Worm (Caenorhabditis elegans): ENCODE data around the gene H13N06.7.

Gene H13N06.7

DNA sequence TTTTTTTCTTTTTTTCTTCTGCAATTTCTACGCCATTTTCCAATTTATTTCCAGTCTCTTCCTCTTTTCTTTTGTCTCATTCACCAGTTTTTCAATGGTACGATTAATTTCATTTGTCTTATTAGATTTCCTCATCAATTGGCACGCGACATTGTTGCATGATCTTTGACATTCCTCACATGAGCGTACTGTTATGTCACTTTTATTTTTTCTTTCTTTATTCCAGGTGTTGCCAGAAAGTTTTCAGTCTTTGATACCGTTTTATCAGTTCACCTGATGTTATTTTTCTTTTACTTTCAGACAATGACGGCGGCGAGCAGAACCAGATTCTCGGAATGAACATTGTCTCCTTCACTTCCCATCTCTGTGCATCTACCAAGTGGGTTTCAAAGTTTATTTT, 34.4 kb downstream of the H13N06.7 start, which contains the start of the genes olrn-1 and C02C6.14:
olrn-1 (plus strand) TSS at position 301 of the 400 bp plus-strand sequence.
C02C6.14 (plus strand) TSS at position 304 of the 400 bp plus-strand sequence.
- TF ChIP-seq tbx-11 (GFP tag; IDR thresholded peaks at IDR 0.05) (no peak), hnd-1 (tag; optimal IDR thresholded peaks at IDR 0.05) (no peak), tra-4 (tag; optimal IDR thresholded peaks at IDR 0.05) (no peak), ama-1 (optimal IDR thresholded peaks at IDR 0.05) (no peak), scrt-1 (GFP tag; IDR thresholded peaks at IDR 0.05) (no peak), tbx-37 (GFP tag; conservative IDR thresholded peaks at IDR 0.05) (no peak), sea-1 (GFP tag; conservative IDR thresholded peaks at IDR 0.05) (no peak), hmg-4 (GFP tag; optimal IDR thresholded peaks at IDR 0.05) (no peak), flt-1 (GFP tag; IDR thresholded peaks at IDR 0.05) (no peak), ceh-13 (GFP tag; optimal IDR thresholded peaks at IDR 0.05) (no peak), pes-1 (GFP tag; IDR thresholded peaks at IDR 0.05) (no peak), aly-1 (tag; optimal IDR thresholded peaks at IDR 0.05) (no peak), ceh-36 (tag; optimal IDR thresholded peaks at IDR 0.05) (no peak), hmbx-1 (tag; optimal IDR thresholded peaks at IDR 0.05) (no peak)

DNA sequence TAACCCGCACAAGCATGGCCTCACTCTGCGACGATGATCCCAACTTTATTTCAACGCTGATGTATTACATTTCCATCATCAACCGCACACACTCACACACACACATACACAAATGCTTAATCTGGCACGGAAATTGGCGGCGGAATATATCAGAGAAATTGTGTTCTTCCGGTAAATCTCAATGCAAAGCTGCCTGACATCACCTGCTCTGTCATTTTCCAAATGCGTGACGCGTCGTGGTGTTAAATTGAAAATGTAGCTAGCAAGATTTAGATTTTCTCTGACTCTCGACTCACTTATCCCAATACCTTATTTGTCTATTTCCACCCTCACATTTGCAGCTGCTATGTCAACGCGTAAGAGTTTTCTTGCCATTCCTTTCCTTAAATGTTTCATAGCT, 36.4 kb downstream of the H13N06.7 start:
- TF ChIP-seq ceh-36 (tag; optimal IDR thresholded peaks at IDR 0.05) (no peak), tra-4 (tag; optimal IDR thresholded peaks at IDR 0.05) (no peak), tbx-11 (GFP tag; IDR thresholded peaks at IDR 0.05) (no peak), F13C5.2 (tag; optimal IDR thresholded peaks at IDR 0.05) (no peak), B0310.2 (tag; optimal IDR thresholded peaks at IDR 0.05) (no peak), sea-1 (GFP tag; conservative IDR thresholded peaks at IDR 0.05) (no peak), tbx-37 (GFP tag; conservative IDR thresholded peaks at IDR 0.05) (no peak), ets-7 (tag; optimal IDR thresholded peaks at IDR 0.05) (no peak), pes-1 (GFP tag; IDR thresholded peaks at IDR 0.05) (no peak), hmg-4 (GFP tag; optimal IDR thresholded peaks at IDR 0.05) (no peak), hnd-1 (tag; optimal IDR thresholded peaks at IDR 0.05) (no peak), ama-1 (optimal IDR thresholded peaks at IDR 0.05) (no peak), flt-1 (GFP tag; IDR thresholded peaks at IDR 0.05) (no peak), scrt-1 (GFP tag; IDR thresholded peaks at IDR 0.05) (no peak), ceh-13 (GFP tag; optimal IDR thresholded peaks at IDR 0.05) (no peak), hmbx-1 (tag; optimal IDR thresholded peaks at IDR 0.05) (no peak), aly-1 (tag; optimal IDR thresholded peaks at IDR 0.05) (no peak)

DNA sequence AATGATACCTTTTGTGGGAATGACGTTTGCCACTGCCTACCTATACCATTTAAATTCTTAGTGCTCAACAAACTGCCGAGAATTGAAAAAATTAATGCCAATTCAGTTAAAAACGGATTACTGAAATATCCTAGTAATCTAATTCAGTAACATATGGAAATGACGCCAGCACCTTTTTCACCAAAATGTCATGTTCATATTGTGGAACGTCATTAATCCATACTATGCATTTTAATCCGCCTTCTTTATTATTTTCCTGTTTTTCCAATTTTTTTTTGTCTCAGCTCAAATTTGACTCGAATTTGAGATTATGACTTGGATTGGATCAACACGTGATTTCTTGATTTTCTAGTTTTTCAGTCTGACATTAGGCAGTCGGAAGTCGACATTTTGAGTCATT, 38.5 kb downstream of the H13N06.7 start:
- TF ChIP-seq tbx-37 (GFP tag; conservative IDR thresholded peaks at IDR 0.05): no peak
- no peak for TF ChIP-seq aly-1 (tag; optimal IDR thresholded peaks at IDR 0.05)
- peak; percentile 10 for TF ChIP-seq ceh-36 (tag; optimal IDR thresholded peaks at IDR 0.05)

DNA sequence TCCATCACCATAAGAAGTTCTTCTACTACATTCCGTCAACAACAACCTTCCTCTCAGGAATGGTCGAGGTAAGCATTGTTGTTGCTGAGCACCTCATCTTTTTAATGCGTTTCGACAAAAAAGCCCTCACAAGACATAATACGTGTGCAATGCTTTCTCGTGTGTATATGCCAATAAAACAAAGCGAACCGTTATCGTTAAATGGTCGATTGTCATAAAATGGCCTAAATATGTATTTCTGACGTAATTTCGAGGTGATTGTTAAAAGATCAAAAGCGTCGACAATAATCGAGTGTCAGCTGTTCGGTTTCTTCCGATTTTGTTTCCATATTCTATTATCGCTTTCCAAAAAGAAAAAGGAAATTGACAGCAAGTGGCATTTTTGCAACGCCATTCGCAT, 41.7 kb downstream of the H13N06.7 start:
- TF ChIP-seq tbx-11 (GFP tag; IDR thresholded peaks at IDR 0.05) (no peak), flt-1 (GFP tag; IDR thresholded peaks at IDR 0.05) (no peak), ama-1 (optimal IDR thresholded peaks at IDR 0.05) (no peak), aly-1 (tag; optimal IDR thresholded peaks at IDR 0.05) (no peak)

DNA sequence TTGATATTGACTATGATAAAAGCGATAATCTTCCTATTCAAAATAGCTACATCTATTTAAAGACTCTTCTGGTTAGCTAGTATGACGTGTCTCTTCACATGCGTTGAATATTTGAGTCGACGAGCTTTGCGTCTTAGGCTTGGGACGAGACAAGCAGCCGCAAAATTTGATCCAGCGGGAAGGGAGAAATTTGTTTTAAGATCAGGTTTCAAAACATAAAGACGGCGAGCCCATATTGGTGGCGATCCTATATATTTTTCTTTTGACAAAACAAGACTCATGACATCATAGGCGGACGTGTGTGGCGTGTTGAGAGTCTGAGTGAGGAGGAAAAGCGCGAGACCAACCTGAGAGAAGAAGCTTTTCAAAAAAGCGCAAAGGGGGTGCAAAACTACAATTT, 42.6 kb downstream of the H13N06.7 start:
- TF ChIP-seq aly-1 (tag; optimal IDR thresholded peaks at IDR 0.05) (no peak), F13C5.2 (tag; optimal IDR thresholded peaks at IDR 0.05) (no peak), tra-4 (tag; optimal IDR thresholded peaks at IDR 0.05) (no peak), scrt-1 (GFP tag; IDR thresholded peaks at IDR 0.05) (no peak), hmbx-1 (tag; optimal IDR thresholded peaks at IDR 0.05) (no peak), ets-7 (tag; optimal IDR thresholded peaks at IDR 0.05) (no peak), tbx-37 (GFP tag; conservative IDR thresholded peaks at IDR 0.05) (no peak), tbx-11 (GFP tag; IDR thresholded peaks at IDR 0.05) (no peak), ama-1 (optimal IDR thresholded peaks at IDR 0.05) (no peak), flt-1 (GFP tag; IDR thresholded peaks at IDR 0.05) (no peak), sea-1 (GFP tag; conservative IDR thresholded peaks at IDR 0.05) (no peak), ceh-36 (tag; optimal IDR thresholded peaks at IDR 0.05) (no peak), ceh-13 (GFP tag; optimal IDR thresholded peaks at IDR 0.05) (no peak), hnd-1 (tag; optimal IDR thresholded peaks at IDR 0.05) (no peak), hmg-4 (GFP tag; optimal IDR thresholded peaks at IDR 0.05) (no peak), pes-1 (GFP tag; IDR thresholded peaks at IDR 0.05) (no peak)

DNA sequence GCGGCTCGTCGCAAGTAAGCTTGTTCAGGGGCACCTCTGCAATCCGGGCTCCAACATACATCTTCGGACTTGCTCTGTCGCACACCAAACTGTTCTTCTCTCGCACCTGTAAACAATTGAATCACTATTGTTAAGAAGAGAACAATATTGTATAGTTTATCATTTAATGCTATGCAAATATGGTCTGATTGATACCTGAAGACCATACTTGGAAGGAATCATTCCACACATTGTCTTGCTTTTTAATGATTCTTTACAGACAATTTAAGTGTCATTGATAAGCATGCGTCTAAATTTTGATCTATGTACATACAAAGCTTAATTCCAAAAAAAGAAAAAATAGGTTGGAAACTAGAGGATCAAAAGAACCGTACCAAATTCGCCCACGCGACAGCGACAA, 44.0 kb downstream of the H13N06.7 start:
- TF ChIP-seq aly-1 (tag; optimal IDR thresholded peaks at IDR 0.05) (no peak), tbx-11 (GFP tag; IDR thresholded peaks at IDR 0.05) (no peak), hmbx-1 (tag; optimal IDR thresholded peaks at IDR 0.05) (no peak), scrt-1 (GFP tag; IDR thresholded peaks at IDR 0.05) (no peak), F13C5.2 (tag; optimal IDR thresholded peaks at IDR 0.05) (no peak), ceh-36 (tag; optimal IDR thresholded peaks at IDR 0.05) (no peak), hnd-1 (tag; optimal IDR thresholded peaks at IDR 0.05) (no peak), B0310.2 (tag; optimal IDR thresholded peaks at IDR 0.05) (no peak), ets-7 (tag; optimal IDR thresholded peaks at IDR 0.05) (no peak), sea-1 (GFP tag; conservative IDR thresholded peaks at IDR 0.05) (no peak), pes-1 (GFP tag; IDR thresholded peaks at IDR 0.05) (no peak), hmg-4 (GFP tag; optimal IDR thresholded peaks at IDR 0.05) (no peak), ceh-13 (GFP tag; optimal IDR thresholded peaks at IDR 0.05) (no peak)

DNA sequence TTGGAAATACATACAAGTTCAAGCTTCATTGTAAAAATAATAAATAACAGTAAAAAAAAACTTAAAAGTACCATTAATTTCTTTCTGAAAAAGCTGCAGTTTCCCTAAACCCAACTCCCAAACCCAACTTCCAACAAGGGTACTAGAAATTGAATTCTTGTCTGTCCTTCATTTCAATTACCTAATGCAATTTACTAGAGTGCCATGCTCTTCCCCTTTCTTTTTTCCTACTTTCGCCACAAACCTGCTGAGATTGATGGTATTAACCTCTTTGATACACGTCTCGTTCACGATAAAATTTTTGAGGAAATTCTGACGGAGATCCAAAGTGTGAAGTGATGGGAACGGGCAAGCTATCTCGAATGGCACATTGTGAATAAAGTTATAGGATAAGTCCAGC, 45.0 kb downstream of the H13N06.7 start:
- TF ChIP-seq F13C5.2 (tag; optimal IDR thresholded peaks at IDR 0.05): no peak

DNA sequence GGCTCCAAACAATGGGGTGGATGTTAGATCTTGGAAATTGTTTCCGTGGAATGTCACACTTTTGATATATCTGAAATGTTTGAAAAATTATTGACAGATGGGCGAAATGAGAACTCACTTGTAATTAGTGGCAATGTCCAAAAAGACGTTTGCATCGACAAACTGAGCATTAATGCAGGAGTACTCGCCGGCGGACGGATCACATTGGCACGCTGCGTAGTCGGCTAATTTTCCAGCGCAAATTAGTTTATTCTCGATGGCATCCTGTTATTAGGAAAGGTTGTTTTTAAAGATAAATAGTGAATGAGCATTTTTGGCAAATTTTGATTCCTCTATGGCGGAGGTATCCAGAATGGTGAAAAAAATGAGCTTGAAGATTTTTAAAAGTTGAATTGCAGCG, 47.8 kb downstream of the H13N06.7 start:
- no peak for TF ChIP-seq ceh-13 (GFP tag; optimal IDR thresholded peaks at IDR 0.05)
- TF ChIP-seq aly-1 (tag; optimal IDR thresholded peaks at IDR 0.05): no peak
- TF ChIP-seq flt-1 (GFP tag; IDR thresholded peaks at IDR 0.05): no peak
- TF ChIP-seq tra-4 (tag; optimal IDR thresholded peaks at IDR 0.05): no peak
- no peak for TF ChIP-seq hnd-1 (tag; optimal IDR thresholded peaks at IDR 0.05)
- TF ChIP-seq sea-1 (GFP tag; conservative IDR thresholded peaks at IDR 0.05): no peak
- no peak for TF ChIP-seq pes-1 (GFP tag; IDR thresholded peaks at IDR 0.05)
- no peak for TF ChIP-seq B0310.2 (tag; optimal IDR thresholded peaks at IDR 0.05)

All from whole organism, early embryonic.